Worm (Caenorhabditis elegans) whole organism, late embryonic: ENCODE results near the gene T04A6.3.
A peak's percentile ranks its signal among the peaks of the same experiment; 100 is the strongest.

Source experiments
- ceh-24 ChIP-seq: sonication (generic microtip); optimal IDR thresholded peaks from 2 replicates; lab custom pipeline; 2016; ENCODE audit warnings: mild to moderate bottlenecking, missing genetic modification characterization, missing compliant biosample characterization
- ets-4 ChIP-seq: sonication (generic microtip); optimal IDR thresholded peaks from 2 replicates; lab custom pipeline; 2016; ENCODE audit warnings: missing genetic modification characterization, missing compliant biosample characterization
- lin-11 ChIP-seq: fragments of 200-800 bp; sonication (Bioruptor generic); optimal IDR thresholded peaks from 2 replicates; lab custom pipeline; 2018; ENCODE audit warnings: mild to moderate bottlenecking, missing genetic modification characterization, missing compliant biosample characterization
- pqm-1 ChIP-seq: sonication (generic microtip); optimal IDR thresholded peaks from 2 replicates; lab custom pipeline; 2016; ENCODE audit warnings: missing genetic modification characterization, missing compliant biosample characterization
- rnt-1 ChIP-seq: sonication (generic microtip); optimal IDR thresholded peaks from 2 replicates; lab custom pipeline; 2016; ENCODE audit warnings: missing genetic modification characterization, missing compliant biosample characterization
- sox-2 ChIP-seq: fragments of 200-800 bp; sonication (Bioruptor generic); IDR thresholded peaks from 2 replicates; pipeline ENCODE4 v1.3.6; 2022; ENCODE audit warnings: missing genetic modification reagents, missing genetic modification characterization, missing compliant biosample characterization
- tbx-7 ChIP-seq: sonication (generic microtip); optimal IDR thresholded peaks from 2 replicates; lab custom pipeline; 2016; ENCODE audit warnings: missing genotype, missing genetic modification characterization, missing compliant biosample characterization
- unc-42 ChIP-seq: sonication (generic microtip); optimal IDR thresholded peaks from 2 replicates; lab custom pipeline; 2016; ENCODE audit warnings: missing genotype, missing genetic modification characterization, missing compliant biosample characterization
- unc-55 ChIP-seq: sonication (generic microtip); optimal IDR thresholded peaks from 2 replicates; lab custom pipeline; 2017; ENCODE audit warnings: missing biosample characterization, missing genetic modification reagents, missing genetic modification characterization

T04A6.3 gene

DNA sequence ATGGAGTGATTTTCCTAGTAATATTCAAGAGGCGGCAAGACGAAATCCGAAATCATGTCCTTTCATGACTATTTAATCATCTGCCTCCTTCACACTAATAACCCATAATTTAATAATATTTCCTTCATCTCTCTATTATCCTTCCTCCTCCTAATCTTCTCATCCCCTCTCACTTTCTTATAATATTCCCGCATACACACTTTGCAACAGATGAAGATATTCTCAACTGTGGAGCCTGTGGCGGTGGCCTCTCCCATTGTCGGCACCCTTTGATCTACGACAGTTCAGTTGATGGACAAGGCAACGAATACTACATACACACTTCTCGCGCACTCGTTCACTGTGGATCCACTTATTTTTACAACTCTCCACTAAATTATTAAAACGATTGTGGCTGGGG is 49.5 kb downstream of the T04A6.3 start:
- TF ChIP-seq unc-42 (peak; percentile 77), unc-55 (peak; percentile 78), rnt-1 (tag; lab: Kevin White, UChicago) (no peak)

DNA sequence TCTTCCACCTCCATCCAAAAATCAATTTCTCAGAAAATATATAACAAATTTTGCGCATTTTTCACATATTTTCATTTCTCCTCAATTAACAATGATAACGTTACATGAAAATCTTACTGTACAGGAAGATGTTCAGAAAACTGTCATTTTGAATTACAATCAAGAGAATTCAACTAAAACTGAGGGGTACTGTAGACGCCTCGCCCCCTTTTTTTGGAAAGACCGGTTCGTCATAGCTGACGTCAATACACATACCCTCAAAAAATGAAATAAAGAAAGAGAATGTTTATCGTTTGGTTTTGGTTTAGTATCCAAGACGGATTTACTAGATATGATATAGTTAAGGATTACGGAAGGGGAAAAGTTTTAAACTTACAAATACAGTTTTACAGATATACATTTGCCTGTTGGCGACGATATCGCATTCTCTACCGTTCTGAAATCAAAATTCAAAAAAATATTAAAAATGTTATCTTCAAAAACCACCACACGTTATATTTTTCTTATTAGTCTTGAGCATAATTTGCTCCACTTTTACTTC is 50.1 kb downstream of the T04A6.3 start:
- TF ChIP-seq pqm-1 (tag; lab: Kevin White, UChicago): no peak
- no peak for TF ChIP-seq sox-2 (GFP tag; lab: Robert Waterston, UW)
- no peak for TF ChIP-seq lin-11 (tag; lab: Kevin White, UChicago)
- no peak for TF ChIP-seq tbx-7 (tag; lab: Kevin White, UChicago)
- TF ChIP-seq ets-4: no peak
- TF ChIP-seq ceh-24 (tag; lab: Kevin White, UChicago): no peak
